Worm (Caenorhabditis elegans): ENCODE data around the gene Y55B1BL.2.
A peak's percentile ranks its signal among the peaks of the same experiment; 100 is the strongest.

Gene Y55B1BL.2

ce11 chrIII:402168-402813 lies at the start of gene Y55B1BL.2, which contains the start of gene Y55B1BL.1:
Y55B1BL.2 (plus strand) TSS chrIII:402763.
Y55B1BL.1 (plus strand) TSS chrIII:402384.
- peak; percentile 56 for TF ChIP-seq nhr-28 (tag; optimal IDR thresholded peaks at IDR 0.05)
- no peak for TF ChIP-seq nhr-77 (tag; optimal IDR thresholded peaks at IDR 0.05)
- no peak for TF ChIP-seq ama-1 (optimal IDR thresholded peaks at IDR 0.05)
- TF ChIP-seq nhr-6 (tag; optimal IDR thresholded peaks at IDR 0.05) = no peak
- TF ChIP-seq Y48G9A.11 (GFP tag; IDR thresholded peaks at IDR 0.05) = no peak
- peak; percentile 75 for TF ChIP-seq hlh-30 (tag; optimal IDR thresholded peaks at IDR 0.05; ENCODE audit: insufficient read depth)
- no peak for TF ChIP-seq dmd-8 (GFP tag; IDR thresholded peaks at IDR 0.05)
- no peak for TF ChIP-seq ceh-44 (GFP tag; IDR thresholded peaks at IDR 0.05)
- no peak for TF ChIP-seq hlh-11 (tag; optimal IDR thresholded peaks at IDR 0.05)
- no peak for TF ChIP-seq F44E2.7 (GFP tag; IDR thresholded peaks at IDR 0.05)
- peak in 1 of 2 experiments; percentile 73 for TF ChIP-seq unc-62 (GFP tag; optimal IDR thresholded peaks at IDR 0.05 in 1 of 2)
- no peak for TF ChIP-seq unc-62 (tag; optimal IDR thresholded peaks at IDR 0.05)
- TF ChIP-seq aly-2 (tag; optimal IDR thresholded peaks at IDR 0.05) = no peak
- peak in 1 of 2 experiments; percentile 38 for TF ChIP-seq mdl-1 (tag; optimal IDR thresholded peaks at IDR 0.05)
- TF ChIP-seq attf-4 (tag; optimal IDR thresholded peaks at IDR 0.05) = no peak

- TF ChIP-seq R02D3.7 (tag; optimal IDR thresholded peaks at IDR 0.05) = no peak
- no peak for TF ChIP-seq lin-13 (GFP tag; optimal IDR thresholded peaks at IDR 0.05)
- TF ChIP-seq nhr-76 (tag; optimal IDR thresholded peaks at IDR 0.05) = no peak
- no peak for TF ChIP-seq zfp-2 (tag; optimal IDR thresholded peaks at IDR 0.05)
- no peak for TF ChIP-seq Y75B8A.6 (GFP tag; IDR thresholded peaks at IDR 0.05)
- TF ChIP-seq ztf-7 (tag; optimal IDR thresholded peaks at IDR 0.05) = no peak
- TF ChIP-seq daf-19 (GFP tag; conservative IDR thresholded peaks at IDR 0.05) = no peak
- no peak for TF ChIP-seq mdt-29 (GFP tag; IDR thresholded peaks at IDR 0.05)
- no peak for TF ChIP-seq zfp-3 (GFP tag; conservative IDR thresholded peaks at IDR 0.05)
- TF ChIP-seq lim-7 (GFP tag; IDR thresholded peaks at IDR 0.05) = no peak
Measured at ce11 chrIII:352992-353391, 49.6 kb upstream of the Y55B1BL.2 start.

ce11 chrIII:354545-355460 lies 47.8 kb upstream of the Y55B1BL.2 start, which contains the start of gene gei-4:
gei-4 (minus strand) TSS chrIII:354800.
- TF ChIP-seq sdz-12 (GFP tag; optimal IDR thresholded peaks at IDR 0.05) (no peak), pha-4 (GFP tag; IDR thresholded peaks at IDR 0.05) (peak; percentile 63; the same call in 1 of the 2 replicates), pha-4 (tag; optimal IDR thresholded peaks at IDR 0.05) (no peak), fos-1 (tag; optimal IDR thresholded peaks at IDR 0.05) (no peak), zfp-2 (tag; optimal IDR thresholded peaks at IDR 0.05) (no peak), R02D3.7 (tag; optimal IDR thresholded peaks at IDR 0.05) (no peak), mep-1 (tag; optimal IDR thresholded peaks at IDR 0.05) (peak; percentile 88), unc-130 (GFP tag; optimal IDR thresholded peaks at IDR 0.05) (peak; percentile 8), tra-1 (GFP tag; IDR thresholded peaks at IDR 0.05) (no peak), dmd-9 (GFP tag; IDR thresholded peaks at IDR 0.05) (peak; percentile 52; the same call in 1 of the 2 replicates), zip-2 (tag; optimal IDR thresholded peaks at IDR 0.05) (peak; percentile 86), ztf-11 (tag; optimal IDR thresholded peaks at IDR 0.05) (no peak), hmg-1.1 (GFP tag; IDR thresholded peaks at IDR 0.05) (peak; percentile 95), nhr-10 (tag; optimal IDR thresholded peaks at IDR 0.05) (peak; percentile 14), gei-8 (GFP tag; optimal IDR thresholded peaks at IDR 0.05) (peak; percentile 67), unc-62 (GFP tag; optimal IDR thresholded peaks at IDR 0.05 in 1 of 2) (peak in 1 of 2 experiments; percentile 100), unc-62 (tag; optimal IDR thresholded peaks at IDR 0.05) (no peak), zag-1 (tag; optimal IDR thresholded peaks at IDR 0.05) (no peak), vab-7 (GFP tag; IDR thresholded peaks at IDR 0.05) (no peak), ctbp-1 (GFP tag; IDR thresholded peaks at IDR 0.05) (peak; percentile 76; the same call in 1 of the 2 replicates), snpc-1.2 (GFP tag; IDR thresholded peaks at IDR 0.05) (no peak), nhr-77 (tag; optimal IDR thresholded peaks at IDR 0.05) (peak; percentile 18), lin-13 (GFP tag; optimal IDR thresholded peaks at IDR 0.05) (peak; percentile 24), nhr-237 (tag; optimal IDR thresholded peaks at IDR 0.05) (no peak), snpc-4 (tag; optimal IDR thresholded peaks at IDR 0.05) (no peak), Y5F2A.4 (GFP tag; optimal IDR thresholded peaks at IDR 0.05) (no peak), nhr-48 (tag; optimal IDR thresholded peaks at IDR 0.05) (peak; percentile 72), nhr-11 (tag; optimal IDR thresholded peaks at IDR 0.05) (peak; percentile 60)

Measured in whole organism, L4 larva.